Worm (Caenorhabditis elegans) whole organism, L1 larva: ENCODE data around the gene srh-218.

Experiments used
- blmp-1 ChIP-seq: fragments of 150-350 bp; optimal IDR thresholded peaks from 2 replicates; lab custom pipeline; 2014; ENCODE audit warnings: missing biosample characterization, missing genetic modification characterization
- ceh-8 ChIP-seq: fragments of 200-800 bp; sonication (Bioruptor generic); optimal IDR thresholded peaks from 2 replicates; lab custom pipeline; 2018; ENCODE audit warnings: mild to moderate bottlenecking, missing genetic modification characterization, moderate library complexity, missing compliant biosample characterization
- elt-3 ChIP-seq, 6 experiments: fragments of 150-350 bp in 1 of 6; sonication (generic microtip); optimal IDR thresholded peaks; 2 replicates each; lab custom pipeline; 2017 to 2018; ENCODE audit warnings: missing biosample characterization in 6 of 6, missing genetic modification characterization in 6 of 6, inconsistent platforms in 1 of 6
- ets-5 ChIP-seq: fragments of 200-800 bp; sonication (Bioruptor generic); IDR thresholded peaks from 2 replicates; pipeline ENCODE4 v1.3.6; 2022; ENCODE audit warnings: missing genetic modification characterization, missing compliant biosample characterization
- fkh-10 ChIP-seq: sonication (generic microtip); optimal IDR thresholded peaks from 2 replicates; lab custom pipeline; 2017; ENCODE audit warnings: missing biosample characterization, missing genetic modification reagents, missing genetic modification characterization
- nhr-11 ChIP-seq: fragments of 150-350 bp; optimal IDR thresholded peaks from 2 replicates; lab custom pipeline; 2014; ENCODE audit warnings: missing biosample characterization, missing genetic modification characterization
- nhr-28 ChIP-seq: fragments of 150-350 bp; optimal IDR thresholded peaks from 2 replicates; lab custom pipeline; 2014; ENCODE audit warnings: missing biosample characterization, missing genetic modification characterization
- nhr-77 ChIP-seq: fragments of 150-350 bp; optimal IDR thresholded peaks from 2 replicates; lab custom pipeline; 2014; ENCODE audit warnings: missing biosample characterization, missing genetic modification characterization
- snpc-4 ChIP-seq: fragments of 150-350 bp; optimal IDR thresholded peaks from 2 replicates; lab custom pipeline; 2014; ENCODE audit warnings: missing biosample characterization, missing genetic modification characterization
- sptf-1 ChIP-seq: fragments of 150-350 bp; optimal IDR thresholded peaks from 2 replicates; lab custom pipeline; 2014; ENCODE audit warnings: missing biosample characterization, missing genetic modification characterization
- unc-30 ChIP-seq: sonication (generic microtip); optimal IDR thresholded peaks from 2 replicates; lab custom pipeline; 2017; ENCODE audit warnings: missing biosample characterization, missing genetic modification characterization
- ztf-11 ChIP-seq, 2 experiments: sonication (generic microtip); optimal IDR thresholded peaks; 2 replicates each; lab custom pipeline; 2016 to 2017; ENCODE audit warnings: missing genetic modification characterization in 2 of 2, missing biosample characterization in 1 of 2, missing compliant biosample characterization in 1 of 2

- no peak for TF ChIP-seq blmp-1 (tag; lab: Kevin White, UChicago)
- TF ChIP-seq ceh-8 (GFP tag; lab: Kevin White, UChicago): no peak
- no peak for TF ChIP-seq nhr-28
- TF ChIP-seq nhr-77 (tag; lab: Kevin White, UChicago): no peak
- no peak for TF ChIP-seq nhr-11
- no peak for TF ChIP-seq elt-3 (tag; optimal IDR thresholded peaks at IDR 0.05; lab: Kevin White, UChicago)
- TF ChIP-seq fkh-10 (GFP tag; lab: Kevin White, UChicago): no peak
- TF ChIP-seq unc-30 (tag; lab: Kevin White, UChicago): no peak
- no peak for TF ChIP-seq ets-5 (GFP tag; lab: Robert Waterston, UW)
- no peak for TF ChIP-seq sptf-1 (tag; lab: Kevin White, UChicago)
- TF ChIP-seq snpc-4 (tag; lab: Kevin White, UChicago): no peak
- no peak for TF ChIP-seq ztf-11 (tag; optimal IDR thresholded peaks at IDR 0.05; lab: Kevin White, UChicago)
Measured at ce11 chrV:15499099-15499498, 5.3 kb downstream of the srh-218 start.
